Fruit fly (Drosophila melanogaster): ENCODE measurements around the gene Ada1-2.

The Ada1-2 gene

DNA sequence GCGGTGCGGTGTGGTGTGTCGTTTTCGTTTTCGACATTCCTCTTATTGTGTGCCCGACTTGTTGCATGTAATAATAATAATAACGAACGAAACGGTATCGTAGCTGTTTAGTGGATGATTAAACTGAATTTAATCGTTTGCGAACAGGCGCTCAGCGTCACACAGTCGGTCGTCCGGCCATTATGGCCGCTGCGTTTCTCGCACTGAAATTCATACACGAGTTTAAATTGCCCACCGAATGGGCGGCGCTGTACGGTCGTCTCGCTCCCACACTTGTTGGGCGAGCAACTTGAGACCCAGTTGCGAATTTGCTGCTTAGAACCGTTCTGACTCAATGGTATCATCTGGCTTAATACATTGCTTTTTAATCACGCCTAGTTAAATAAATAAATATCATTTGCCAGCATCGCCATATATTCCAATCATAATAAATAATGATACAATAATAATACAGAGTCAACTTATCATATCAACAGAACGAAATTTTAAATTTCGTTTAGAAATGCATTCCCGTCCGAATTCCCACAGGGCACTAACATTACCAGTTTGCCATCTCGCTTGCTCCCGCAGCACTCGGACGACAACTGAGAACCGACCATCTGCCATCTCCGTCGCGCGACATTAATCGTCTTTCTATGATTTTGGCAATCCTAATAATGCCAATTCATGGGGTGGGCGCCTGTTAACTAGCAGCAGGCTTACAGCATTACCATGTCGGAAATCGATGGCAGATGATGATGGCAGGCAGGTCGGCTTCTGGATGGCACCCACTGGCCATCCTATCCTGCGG lies 18.4 kb downstream of the Ada1-2 start:
- peak; percentile 87 for TF ChIP-seq CG11762 (GFP tag; optimal IDR thresholded peaks at IDR 0.05; ENCODE audit: insufficient read depth)
- no peak for TF ChIP-seq CG8119 (GFP tag; IDR thresholded peaks at IDR 0.05)
- TF ChIP-seq CG6276 (GFP tag; optimal IDR thresholded peaks at IDR 0.05), result peak; percentile 95
- no peak for TF ChIP-seq Gug (GFP tag; IDR thresholded peaks at IDR 0.05)
- peak; percentile 90 for TF ChIP-seq acj6 (GFP tag; optimal IDR thresholded peaks at IDR 0.05)
- peak; percentile 82 for TF ChIP-seq CG7368 (GFP tag; optimal IDR thresholded peaks at IDR 0.05)
- TF ChIP-seq CG6792 (GFP tag; optimal IDR thresholded peaks at IDR 0.05), result peak; percentile 87
- peak; percentile 88 for TF ChIP-seq CG31627 (GFP tag; optimal IDR thresholded peaks at IDR 0.05)
- peak; percentile 93 for TF ChIP-seq CG32006 (GFP tag; optimal IDR thresholded peaks at IDR 0.05)
- TF ChIP-seq CG16779 (tag; optimal IDR thresholded peaks at IDR 0.05), result peak; percentile 93
- TF ChIP-seq Hr4 (GFP tag; optimal IDR thresholded peaks at IDR 0.05), result peak; percentile 93
- TF ChIP-seq Ets96B (tag; optimal IDR thresholded peaks at IDR 0.05), result peak; percentile 93
- TF ChIP-seq Lpt (GFP tag; optimal IDR thresholded peaks at IDR 0.05), result peak; percentile 74
- TF ChIP-seq ss (GFP tag; optimal IDR thresholded peaks at IDR 0.05), result peak; percentile 88 to 94
- TF ChIP-seq lz (GFP tag; optimal IDR thresholded peaks at IDR 0.05), result peak; percentile 92
- peak; percentile 92 for TF ChIP-seq CG8632 (GFP tag; optimal IDR thresholded peaks at IDR 0.05)
- TF ChIP-seq CG6808 (GFP tag; optimal IDR thresholded peaks at IDR 0.05), result peak; percentile 96
- TF ChIP-seq Hr38 (GFP tag; optimal IDR thresholded peaks at IDR 0.05), result peak; percentile 48
- peak; percentile 91 for TF ChIP-seq achi (GFP tag; optimal IDR thresholded peaks at IDR 0.05)
- TF ChIP-seq spab (GFP tag; optimal IDR thresholded peaks at IDR 0.05), result peak; percentile 90
- TF ChIP-seq fkh (GFP tag; optimal IDR thresholded peaks at IDR 0.05), result peak; percentile 6
- TF ChIP-seq eg (GFP tag; IDR thresholded peaks at IDR 0.05), result no peak
- peak; percentile 86 for TF ChIP-seq Sox102F (GFP tag; optimal IDR thresholded peaks at IDR 0.05)
- peak; percentile 78 for TF ChIP-seq dac (GFP tag; optimal IDR thresholded peaks at IDR 0.05)
- TF ChIP-seq Smox (GFP tag; optimal IDR thresholded peaks at IDR 0.05), result peak; percentile 90
- peak; percentile 91 for TF ChIP-seq Met (GFP tag; optimal IDR thresholded peaks at IDR 0.05)
- peak; percentile 79 for TF ChIP-seq CG9139 (GFP tag; optimal IDR thresholded peaks at IDR 0.05)
- peak; percentile 91 for TF ChIP-seq CG34406 (GFP tag; optimal IDR thresholded peaks at IDR 0.05)
- TF ChIP-seq topi (GFP tag; optimal IDR thresholded peaks at IDR 0.05), result peak; percentile 92
- peak; percentile 86 for TF ChIP-seq Sox15 (GFP tag; optimal IDR thresholded peaks at IDR 0.05)
- TF ChIP-seq pdm3 (GFP tag; optimal IDR thresholded peaks at IDR 0.05), result peak; percentile 89
- TF ChIP-seq CG4318 (GFP tag; optimal IDR thresholded peaks at IDR 0.05), result peak; percentile 87
- TF ChIP-seq fd85E (GFP tag; optimal IDR thresholded peaks at IDR 0.05), result peak; percentile 42
- TF ChIP-seq CG10631 (GFP tag; optimal IDR thresholded peaks at IDR 0.05), result peak; percentile 91
- TF ChIP-seq CG3919 (GFP tag; optimal IDR thresholded peaks at IDR 0.05), result peak; percentile 90
- peak; percentile 80 for TF ChIP-seq Hr39 (GFP tag; optimal IDR thresholded peaks at IDR 0.05)
- peak; percentile 55 to 89 for TF ChIP-seq salr (GFP tag; optimal IDR thresholded peaks at IDR 0.05)
- no peak for TF ChIP-seq CG15336 (GFP tag; IDR thresholded peaks at IDR 0.05)
- no peak for TF ChIP-seq CG11294 (GFP tag; IDR thresholded peaks at IDR 0.05)
- no peak for TF ChIP-seq vri (GFP tag; optimal IDR thresholded peaks at IDR 0.05)
- TF ChIP-seq CG6854 (GFP tag; optimal IDR thresholded peaks at IDR 0.05), result peak; percentile 86
- no peak for TF ChIP-seq dsx (GFP tag; optimal IDR thresholded peaks at IDR 0.05; ENCODE audit: poor library complexity, severe bottlenecking)
- TF ChIP-seq CG8319 (GFP tag; optimal IDR thresholded peaks at IDR 0.05), result peak; percentile 88
- peak; percentile 79 for TF ChIP-seq Blimp-1 (GFP tag; optimal IDR thresholded peaks at IDR 0.05)
- peak; percentile 87 for TF ChIP-seq CG11902 (GFP tag; optimal IDR thresholded peaks at IDR 0.05)
- no peak for TF ChIP-seq Eip93F (GFP tag; optimal IDR thresholded peaks at IDR 0.05)
- peak; percentile 88 for TF ChIP-seq fd59A (GFP tag; optimal IDR thresholded peaks at IDR 0.05)
- peak; percentile 97 for TF ChIP-seq Eip78C (GFP tag)
- TF ChIP-seq CG1621 (tag; optimal IDR thresholded peaks at IDR 0.05), result peak; percentile 82
- TF ChIP-seq Sox14 (GFP tag; optimal IDR thresholded peaks at IDR 0.05), result peak; percentile 90
